Fruit fly (Drosophila melanogaster) whole organism, embryonic: ENCODE data around the gene CG32075.

Source experiments
- Aef1 ChIP-seq: fragments of 200-800 bp; sonication (Bioruptor generic); IDR thresholded peaks from 3 replicates; pipeline ENCODE4 v1.3.6; 2022; ENCODE audit warnings: missing biosample characterization, missing genetic modification characterization
- Antp ChIP-seq: fragments of 200-800 bp; sonication (Bioruptor generic); optimal IDR thresholded peaks from 3 replicates; lab custom pipeline; 2016; ENCODE audit warnings: missing biosample characterization, missing genetic modification characterization
- Atf6 ChIP-seq: fragments of 200-800 bp; sonication (Bioruptor generic); IDR thresholded peaks from 2 replicates; pipeline ENCODE4 v1.3.6; 2022; ENCODE audit warnings: missing biosample characterization, missing genetic modification characterization
- C15 ChIP-seq: fragments of 200-800 bp; sonication (Bioruptor generic); IDR thresholded peaks from 3 replicates; pipeline ENCODE4 v1.3.6; 2022; ENCODE audit warnings: missing biosample characterization, missing genetic modification characterization
- CG10321 ChIP-seq: fragments of 200-800 bp; sonication (Bioruptor generic); IDR thresholded peaks from 2 replicates; pipeline ENCODE4 v1.3.6; 2022; ENCODE audit warnings: missing biosample characterization, missing genetic modification characterization
- CG12219 ChIP-seq: fragments of 200-800 bp; sonication (Bioruptor generic); optimal IDR thresholded peaks from 3 replicates; lab custom pipeline; 2018; ENCODE audit warnings: missing biosample characterization, mild to moderate bottlenecking, missing genetic modification characterization
- CG1233 ChIP-seq: fragments of 200-800 bp; sonication (Bioruptor generic); optimal IDR thresholded peaks from 4 replicates; lab custom pipeline; 2018; ENCODE audit warnings: missing biosample characterization, mild to moderate bottlenecking, missing genetic modification characterization
- CG12769 ChIP-seq: fragments of 200-800 bp; sonication (Bioruptor generic); optimal IDR thresholded peaks from 2 replicates; lab custom pipeline; 2019; ENCODE audit warnings: missing biosample characterization, mild to moderate bottlenecking, missing genetic modification characterization, moderate library complexity
- CG13424 ChIP-seq: fragments of 200-800 bp; sonication (Bioruptor generic); optimal IDR thresholded peaks from 2 replicates; lab custom pipeline; 2019; ENCODE audit warnings: missing biosample characterization, mild to moderate bottlenecking, missing genetic modification characterization, moderate library complexity
- CG14014 ChIP-seq: fragments of 200-800 bp; sonication (Bioruptor generic); IDR thresholded peaks from 2 replicates; pipeline ENCODE4 v1.3.6; 2022; ENCODE audit warnings: missing biosample characterization, missing genetic modification characterization
- CG1529 ChIP-seq: fragments of 200-800 bp; sonication (Bioruptor generic); optimal IDR thresholded peaks from 3 replicates; lab custom pipeline; 2018; ENCODE audit warnings: missing biosample characterization, missing genetic modification characterization
- CG17186 ChIP-seq: fragments of 200-800 bp; sonication (Bioruptor generic); optimal IDR thresholded peaks from 3 replicates; lab custom pipeline; 2017; ENCODE audit warnings: missing biosample characterization, missing genetic modification reagents, missing genetic modification characterization
- CG17385 ChIP-seq: fragments of 200-800 bp; sonication (Bioruptor generic); optimal IDR thresholded peaks from 3 replicates; lab custom pipeline; 2018; ENCODE audit warnings: missing biosample characterization, mild to moderate bottlenecking, missing genetic modification characterization
- CG17568 ChIP-seq: fragments of 200-800 bp; sonication (Bioruptor generic); optimal IDR thresholded peaks from 2 replicates; lab custom pipeline; 2018; ENCODE audit warnings: missing biosample characterization, mild to moderate bottlenecking, missing genetic modification characterization, moderate library complexity
- CG18764 ChIP-seq: fragments of 200-800 bp; sonication (Bioruptor generic); optimal IDR thresholded peaks from 3 replicates; lab custom pipeline; 2016; ENCODE audit warnings: missing biosample characterization, missing genetic modification characterization
- CG2202 ChIP-seq: fragments of 200-800 bp; sonication (Bioruptor generic); optimal IDR thresholded peaks from 2 replicates; lab custom pipeline; 2018; ENCODE audit warnings: missing biosample characterization, mild to moderate bottlenecking, missing genetic modification characterization
- CG32772 ChIP-seq: fragments of 200-800 bp; sonication (Bioruptor generic); IDR thresholded peaks from 2 replicates; pipeline ENCODE4 v1.3.6; 2022; ENCODE audit warnings: missing biosample characterization, missing genetic modification characterization
- CG6813 ChIP-seq: fragments of 200-800 bp; sonication (Bioruptor generic); optimal IDR thresholded peaks from 2 replicates; lab custom pipeline; 2017; ENCODE audit warnings: missing biosample characterization, missing genetic modification characterization, mild to moderate bottlenecking, moderate library complexity, missing genetic modification reagents
- CG7928 ChIP-seq: fragments of 200-800 bp; sonication (Bioruptor generic); optimal IDR thresholded peaks from 2 replicates; lab custom pipeline; 2017; ENCODE audit warnings: missing biosample characterization, mild to moderate bottlenecking, missing genetic modification characterization
- CG7987 ChIP-seq: fragments of 200-800 bp; sonication (Bioruptor generic); optimal IDR thresholded peaks from 2 replicates; lab custom pipeline; 2018; ENCODE audit warnings: missing biosample characterization, mild to moderate bottlenecking, missing genetic modification characterization, moderate library complexity
- CG8388 ChIP-seq: fragments of 200-800 bp; sonication (Bioruptor generic); optimal IDR thresholded peaks from 2 replicates; lab custom pipeline; 2019; ENCODE audit warnings: missing biosample characterization, mild to moderate bottlenecking, missing genetic modification characterization, moderate library complexity
- CG8924 ChIP-seq: fragments of 200-800 bp; optimal IDR thresholded peaks from 3 replicates; lab custom pipeline; 2019; ENCODE audit warnings: missing biosample characterization, mild to moderate bottlenecking, missing genetic modification characterization, moderate library complexity
- CG9215 ChIP-seq: fragments of 200-800 bp; sonication (Bioruptor generic); IDR thresholded peaks from 2 replicates; pipeline ENCODE4 v1.3.6; 2022; ENCODE audit warnings: missing biosample characterization, missing genetic modification characterization
- CG9437 ChIP-seq: fragments of 200-800 bp; sonication (Bioruptor generic); optimal IDR thresholded peaks from 2 replicates; lab custom pipeline; 2018; ENCODE audit warnings: missing biosample characterization, mild to moderate bottlenecking, missing genetic modification characterization
- CG9932 ChIP-seq: fragments of 200-800 bp; sonication (Bioruptor generic); IDR thresholded peaks from 2 replicates; pipeline ENCODE4 v1.3.6; 2022; ENCODE audit warnings: missing biosample characterization, missing genetic modification characterization
- CTCF ChIP-seq: fragments of 200-800 bp; sonication (Bioruptor generic); optimal IDR thresholded peaks from 2 replicates; lab custom pipeline; 2017; ENCODE audit warnings: missing biosample characterization, mild to moderate bottlenecking, missing genetic modification characterization, moderate library complexity
- CrebB ChIP-seq: fragments of 200-800 bp; sonication (Bioruptor generic); optimal IDR thresholded peaks from 3 replicates; lab custom pipeline; 2018; ENCODE audit warnings: missing biosample characterization, mild to moderate bottlenecking, missing genetic modification characterization
- Dp ChIP-seq: fragments of 200-800 bp; sonication (Bioruptor generic); optimal IDR thresholded peaks from 2 replicates; lab custom pipeline; 2018; ENCODE audit warnings: missing biosample characterization, mild to moderate bottlenecking, missing genetic modification characterization, moderate library complexity
- GATAe ChIP-seq: fragments of 200-800 bp; sonication (Bioruptor generic); conservative IDR thresholded peaks from 2 replicates; pipeline ENCODE4 v1.3.6; 2022; ENCODE audit warnings: missing biosample characterization, missing genetic modification characterization
- Hsf ChIP-seq: fragments of 200-800 bp; sonication (Bioruptor generic); optimal IDR thresholded peaks from 3 replicates; lab custom pipeline; 2016; ENCODE audit warnings: missing biosample characterization, missing genetic modification characterization
- Lim3 ChIP-seq: fragments of 200-800 bp; sonication (Bioruptor generic); IDR thresholded peaks from 2 replicates; pipeline ENCODE4 v1.3.6; 2022; ENCODE audit warnings: missing biosample characterization, missing genetic modification characterization
- Max ChIP-seq: fragments of 200-800 bp; sonication (Bioruptor generic); optimal IDR thresholded peaks from 2 replicates; lab custom pipeline; 2016; ENCODE audit warnings: missing biosample characterization, mild to moderate bottlenecking, missing genetic modification characterization
- Mrtf ChIP-seq: fragments of 200-800 bp; sonication (Bioruptor generic); IDR thresholded peaks from 3 replicates; pipeline ENCODE4 v1.3.6; 2022; ENCODE audit warnings: missing biosample characterization, missing genetic modification characterization
- Myb ChIP-seq: fragments of 200-800 bp; sonication (Bioruptor generic); optimal IDR thresholded peaks from 2 replicates; lab custom pipeline; 2016; ENCODE audit warnings: missing biosample characterization, missing genetic modification characterization
- Oli ChIP-seq: fragments of 200-800 bp; sonication (Bioruptor generic); optimal IDR thresholded peaks from 2 replicates; lab custom pipeline; 2018; ENCODE audit warnings: missing biosample characterization, mild to moderate bottlenecking, missing genetic modification characterization, moderate library complexity
- Sox100B ChIP-seq: fragments of 200-800 bp; sonication (Bioruptor generic); optimal IDR thresholded peaks from 3 replicates; lab custom pipeline; 2018; ENCODE audit warnings: missing biosample characterization, mild to moderate bottlenecking, missing genetic modification characterization
- YL-1 ChIP-seq: fragments of 200-800 bp; sonication (Bioruptor generic); optimal IDR thresholded peaks from 3 replicates; lab custom pipeline; 2017; ENCODE audit warnings: missing biosample characterization, mild to moderate bottlenecking, missing genetic modification characterization
- br ChIP-seq: fragments of >200 bp; optimal IDR thresholded peaks from 2 replicates; lab custom pipeline; 2017
- chn ChIP-seq: fragments of 200-800 bp; sonication (Bioruptor generic); optimal IDR thresholded peaks from 2 replicates; lab custom pipeline; 2016; ENCODE audit warnings: missing biosample characterization, missing genetic modification characterization
- gcm2 ChIP-seq: fragments of 200-800 bp; sonication (Bioruptor generic); optimal IDR thresholded peaks from 2 replicates; lab custom pipeline; 2016; ENCODE audit warnings: missing biosample characterization, missing genetic modification characterization
- gsb-n ChIP-seq: fragments of 200-800 bp; sonication (Bioruptor generic); optimal IDR thresholded peaks from 3 replicates; lab custom pipeline; 2018; ENCODE audit warnings: missing biosample characterization, mild to moderate bottlenecking, missing genetic modification characterization
- her ChIP-seq: fragments of 200-800 bp; sonication (Bioruptor generic); optimal IDR thresholded peaks from 2 replicates; lab custom pipeline; 2016; ENCODE audit warnings: missing biosample characterization, missing genetic modification characterization
- ind ChIP-seq: fragments of 200-800 bp; sonication (Bioruptor generic); optimal IDR thresholded peaks from 3 replicates; lab custom pipeline; 2016; ENCODE audit warnings: missing biosample characterization, missing genetic modification characterization
- oc ChIP-seq: fragments of 200-800 bp; sonication (Bioruptor generic); optimal IDR thresholded peaks from 2 replicates; lab custom pipeline; 2018; ENCODE audit warnings: missing biosample characterization, mild to moderate bottlenecking, missing genetic modification characterization, moderate library complexity
- otp ChIP-seq: fragments of 200-800 bp; sonication (Bioruptor generic); IDR thresholded peaks from 3 replicates; pipeline ENCODE4, ENCODE4 v1.3.6; 2022; ENCODE audit warnings: missing biosample characterization, missing genetic modification characterization
- phol ChIP-seq: fragments of 200-800 bp; sonication (Bioruptor generic); optimal IDR thresholded peaks from 3 replicates; lab custom pipeline; 2018; ENCODE audit warnings: missing biosample characterization, mild to moderate bottlenecking, missing genetic modification characterization, moderate library complexity
- pros ChIP-seq: fragments of 200-800 bp; sonication (Bioruptor generic); optimal IDR thresholded peaks from 3 replicates; lab custom pipeline; 2019; ENCODE audit warnings: missing biosample characterization, mild to moderate bottlenecking, missing genetic modification characterization, moderate library complexity
- psq ChIP-seq: fragments of 200-800 bp; sonication (Bioruptor generic); optimal IDR thresholded peaks from 2 replicates; lab custom pipeline; 2017; ENCODE audit warnings: missing biosample characterization, missing genetic modification characterization
- stc ChIP-seq: fragments of 200-800 bp; sonication (Bioruptor generic); IDR thresholded peaks from 2 replicates; pipeline ENCODE4 v1.3.6; 2022; ENCODE audit warnings: missing biosample characterization, missing genetic modification characterization
- tx ChIP-seq: fragments of 200-800 bp; sonication (Bioruptor generic); optimal IDR thresholded peaks from 2 replicates; lab custom pipeline; 2016; ENCODE audit warnings: missing biosample characterization, missing genetic modification characterization
- vfl ChIP-seq: fragments of 200-800 bp; sonication (Bioruptor generic); optimal IDR thresholded peaks from 2 replicates; lab custom pipeline; 2016; ENCODE audit warnings: missing biosample characterization, missing genetic modification characterization
- wor ChIP-seq: fragments of 200-800 bp; sonication (Bioruptor generic); IDR thresholded peaks from 2 replicates; pipeline ENCODE4 v1.3.6; 2022; ENCODE audit warnings: missing biosample characterization, missing genetic modification characterization

Gene CG32075

DNA sequence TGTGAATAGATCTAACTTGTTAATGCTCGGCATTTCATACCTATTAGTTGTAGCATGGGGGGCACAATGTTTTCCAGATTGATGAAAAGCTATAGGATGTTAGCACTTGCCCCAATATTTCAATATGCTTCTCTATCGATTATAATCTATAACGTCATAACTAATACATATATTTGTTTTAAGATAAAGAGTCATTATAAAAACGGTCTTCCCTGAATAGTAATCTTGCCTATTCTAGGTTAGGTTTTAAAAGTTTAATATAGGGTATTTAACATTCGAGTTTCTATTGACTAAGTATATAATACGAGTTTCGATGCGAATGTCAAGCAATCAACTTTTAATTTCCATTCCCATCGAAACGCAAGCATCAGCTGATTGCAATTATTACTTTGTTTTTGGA lies 3.5 kb downstream of the CG32075 start, which contains the start of the genes CG6321 and Blos2 (continued):
- TF ChIP-seq CG10321 (GFP tag; lab: Robert Waterston, UW) (no peak), stc (peak; percentile 79), CG8388 (GFP tag; lab: Kevin White, UChicago) (peak; percentile 77), otp (GFP tag; lab: Robert Waterston, UW) (no peak), CG2202 (tag; lab: Kevin White, UChicago) (peak; percentile 32), CG13424 (tag; lab: Kevin White, UChicago) (peak; percentile 84), CG9437 (GFP tag; lab: Kevin White, UChicago) (peak; percentile 69), CTCF (peak; percentile 16), tx (GFP tag; lab: Kevin White, UChicago) (peak; percentile 3), Dp (GFP tag; lab: Kevin White, UChicago) (peak; percentile 50), CG12769 (tag; lab: Kevin White, UChicago) (peak; percentile 79), oc (tag; lab: Kevin White, UChicago) (peak; percentile 43), Sox100B (GFP tag; lab: Kevin White, UChicago) (peak; percentile 74), CG1233 (GFP tag; lab: Kevin White, UChicago) (peak; percentile 64), Oli (tag; lab: Kevin White, UChicago) (peak; percentile 78), CrebB (tag; lab: Kevin White, UChicago) (peak; percentile 74), CG9215 (GFP tag; lab: Robert Waterston, UW) (no peak), CG14014 (GFP tag; lab: Robert Waterston, UW) (peak; percentile 51), CG6813 (GFP tag; lab: Kevin White, UChicago) (peak; percentile 26), Antp (peak; percentile 15), pros (GFP tag; lab: Kevin White, UChicago) (no peak), Aef1 (GFP tag; lab: Robert Waterston, UW) (peak; percentile 30; the same call in 1 of the 3 replicates), CG12219 (GFP tag; lab: Kevin White, UChicago) (peak; percentile 74), CG32772 (GFP tag; lab: Robert Waterston, UW) (0 out of 2 replicates have a peak, but pooled peaks have one; percentile 5), CG8924 (peak; percentile 87), GATAe (GFP tag; lab: Robert Waterston, UW) (peak; percentile 55; the same call in 1 of the 2 replicates), wor (GFP tag; lab: Robert Waterston, UW) (no peak), psq (GFP tag; lab: Kevin White, UChicago) (no peak), CG17186 (GFP tag; lab: Kevin White, UChicago) (no peak), gsb-n (tag; lab: Kevin White, UChicago) (peak; percentile 75), C15 (peak; percentile 59; the same call in 1 of the 3 replicates), br (lab: Kevin White, UChicago) (no peak), gcm2 (peak; percentile 24), chn (GFP tag; lab: Kevin White, UChicago) (peak; percentile 42), CG7928 (GFP tag; lab: Kevin White, UChicago) (no peak), CG9932 (GFP tag; lab: Robert Waterston, UW) (peak; percentile 50), ind (GFP tag; lab: Kevin White, UChicago) (peak; percentile 75), CG17385 (GFP tag; lab: Kevin White, UChicago) (peak; percentile 77), Hsf (peak; percentile 75), vfl (GFP tag; lab: Kevin White, UChicago) (peak; percentile 56), CG18764 (GFP tag; lab: Kevin White, UChicago) (peak; percentile 4), Lim3 (no peak), CG17568 (peak; percentile 78), Max (GFP tag; lab: Kevin White, UChicago) (peak; percentile 67), YL-1 (GFP tag; lab: Kevin White, UChicago) (peak; percentile 21), phol (peak; percentile 81), Myb (GFP tag; lab: Kevin White, UChicago) (no peak), CG7987 (GFP tag; lab: Kevin White, UChicago) (peak; percentile 4), her (GFP tag; lab: Kevin White, UChicago) (no peak), Mrtf (GFP tag; lab: Robert Waterston, UW) (peak; percentile 62; the same call in 1 of the 3 replicates), CG1529 (GFP tag; lab: Kevin White, UChicago) (peak; percentile 59), Atf6 (GFP tag; lab: Robert Waterston, UW) (peak; percentile 66)
